Fruit fly (Drosophila melanogaster): ENCODE data around the gene CG46456.
A peak's percentile ranks its signal among the peaks of the same experiment; 100 is the strongest.

The CG46456 gene

DNA sequence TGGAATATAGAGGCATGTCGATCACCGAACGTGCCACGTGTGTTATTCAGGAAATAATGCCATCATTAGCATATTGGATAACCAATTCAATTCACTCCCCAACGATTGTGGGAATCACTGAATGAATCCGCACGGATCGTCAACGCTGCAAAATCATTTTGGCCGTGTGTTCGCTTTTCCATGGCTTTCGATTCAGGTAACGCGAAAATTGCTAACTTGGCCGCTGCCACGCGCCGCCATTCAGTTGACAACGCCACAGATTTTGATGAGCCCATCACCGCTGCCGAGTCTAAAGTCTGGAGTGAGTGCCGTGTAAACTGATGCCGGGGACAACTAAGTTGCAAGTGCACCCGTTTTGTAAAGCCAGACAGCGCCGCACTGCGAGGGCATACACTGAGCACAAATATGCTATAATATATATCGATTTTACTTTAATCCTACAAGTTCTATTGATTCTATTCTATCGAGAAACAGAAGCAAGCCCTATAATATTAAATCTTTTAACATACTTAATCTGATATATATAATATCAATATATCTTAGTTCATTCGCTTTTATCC, 5.3 kb downstream of the CG46456 start (continued):
- TF ChIP-seq CG9139 (GFP tag; optimal IDR thresholded peaks at IDR 0.05): no peak
- no peak for TF ChIP-seq CG15336 (GFP tag; IDR thresholded peaks at IDR 0.05)
- TF ChIP-seq Lpt (GFP tag; optimal IDR thresholded peaks at IDR 0.05): peak; percentile 1
- TF ChIP-seq CG31627 (GFP tag; optimal IDR thresholded peaks at IDR 0.05): no peak
- TF ChIP-seq Hr39 (GFP tag; optimal IDR thresholded peaks at IDR 0.05): no peak
- no peak for TF ChIP-seq Eip75B (GFP tag; optimal IDR thresholded peaks at IDR 0.05)
- no peak for TF ChIP-seq CG7368 (GFP tag; optimal IDR thresholded peaks at IDR 0.05)
- no peak for TF ChIP-seq esn (GFP tag; optimal IDR thresholded peaks at IDR 0.05)
- TF ChIP-seq fkh (GFP tag; optimal IDR thresholded peaks at IDR 0.05): no peak
- no peak for TF ChIP-seq Ets21C (GFP tag; optimal IDR thresholded peaks at IDR 0.05)
- TF ChIP-seq CG8119 (GFP tag; IDR thresholded peaks at IDR 0.05): no peak
- TF ChIP-seq CG10669 (GFP tag; optimal IDR thresholded peaks at IDR 0.05): no peak
- TF ChIP-seq fd85E (GFP tag; optimal IDR thresholded peaks at IDR 0.05): no peak
- peak; percentile 26 for TF ChIP-seq achi (GFP tag; optimal IDR thresholded peaks at IDR 0.05)
- TF ChIP-seq Sox102F (GFP tag; optimal IDR thresholded peaks at IDR 0.05): no peak
- TF ChIP-seq CG6854 (GFP tag; optimal IDR thresholded peaks at IDR 0.05): no peak
- TF ChIP-seq cyc (GFP tag; optimal IDR thresholded peaks at IDR 0.05): no peak
- TF ChIP-seq topi (GFP tag; optimal IDR thresholded peaks at IDR 0.05): no peak
- no peak for TF ChIP-seq vri (GFP tag; optimal IDR thresholded peaks at IDR 0.05)
- no peak for TF ChIP-seq CG11294 (GFP tag; IDR thresholded peaks at IDR 0.05)
- no peak for TF ChIP-seq CG16779 (tag; optimal IDR thresholded peaks at IDR 0.05)
- no peak for TF ChIP-seq Gug (GFP tag; IDR thresholded peaks at IDR 0.05)
- peak; percentile 21 for TF ChIP-seq fd59A (GFP tag; optimal IDR thresholded peaks at IDR 0.05)
- no peak for TF ChIP-seq Hr4 (GFP tag; optimal IDR thresholded peaks at IDR 0.05)
- no peak for TF ChIP-seq Smox (GFP tag; optimal IDR thresholded peaks at IDR 0.05)
- no peak for TF ChIP-seq dac (GFP tag; optimal IDR thresholded peaks at IDR 0.05)

- TF ChIP-seq fd59A (GFP tag; optimal IDR thresholded peaks at IDR 0.05) (no peak), CG11762 (GFP tag; optimal IDR thresholded peaks at IDR 0.05; ENCODE audit: insufficient read depth) (no peak), dac (GFP tag; optimal IDR thresholded peaks at IDR 0.05) (no peak), CG3919 (GFP tag; optimal IDR thresholded peaks at IDR 0.05) (no peak), svp (GFP tag) (peak; percentile 2), OdsH (GFP tag; optimal IDR thresholded peaks at IDR 0.05) (no peak), CG8119 (GFP tag; IDR thresholded peaks at IDR 0.05) (no peak), Ets21C (GFP tag; optimal IDR thresholded peaks at IDR 0.05) (no peak), Lpt (GFP tag; optimal IDR thresholded peaks at IDR 0.05) (no peak), Ets96B (tag; optimal IDR thresholded peaks at IDR 0.05) (no peak), fkh (GFP tag; optimal IDR thresholded peaks at IDR 0.05) (peak; percentile 65), Eip93F (GFP tag; optimal IDR thresholded peaks at IDR 0.05) (no peak), net (GFP tag; optimal IDR thresholded peaks at IDR 0.05) (no peak), CG11902 (GFP tag; optimal IDR thresholded peaks at IDR 0.05) (no peak), Sox14 (GFP tag; optimal IDR thresholded peaks at IDR 0.05) (no peak)
Measured at dm6 chr3L:5348987-5349386, 6.2 kb downstream of the CG46456 start.

- TF ChIP-seq svp (GFP tag): peak; percentile 38
- TF ChIP-seq lz (GFP tag; optimal IDR thresholded peaks at IDR 0.05): no peak
Measured at dm6 chr3L:5342909-5343710, 12.0 kb downstream of the CG46456 start.

Measured in whole organism, prepupa.